Worm (Caenorhabditis elegans) whole organism, L3 larva: ENCODE results near the gene F53G2.13.

ENCODE experiments used
- R02D3.7 ChIP-seq: fragments of 150-350 bp; optimal IDR thresholded peaks from 2 replicates; lab custom pipeline; 2014; ENCODE audit warnings: missing biosample characterization, missing genetic modification characterization
- ZK546.5 ChIP-seq: sonication (generic microtip); optimal IDR thresholded peaks from 2 replicates; lab custom pipeline; 2017; ENCODE audit warnings: missing biosample characterization, missing genetic modification characterization
- aly-2 ChIP-seq: fragments of 150-350 bp; optimal IDR thresholded peaks from 2 replicates; lab custom pipeline; 2014; ENCODE audit warnings: missing biosample characterization, missing genetic modification characterization
- ama-1 ChIP-seq: fragments of 150-350 bp; optimal IDR thresholded peaks from 2 replicates; lab custom pipeline; 2018
- ceh-16 ChIP-seq: sonication (generic microtip); optimal IDR thresholded peaks from 2 replicates; lab custom pipeline; 2017; ENCODE audit warnings: missing biosample characterization, missing genetic modification characterization
- ceh-28 ChIP-seq: fragments of 150-350 bp; optimal IDR thresholded peaks from 2 replicates; lab custom pipeline; 2014; ENCODE audit warnings: missing biosample characterization, missing genetic modification reagents, missing genetic modification characterization
- ceh-82 ChIP-seq: fragments of 150-350 bp; optimal IDR thresholded peaks from 2 replicates; lab custom pipeline; 2014; ENCODE audit warnings: missing biosample characterization, missing genetic modification characterization
- ceh-9 ChIP-seq: sonication (generic microtip); optimal IDR thresholded peaks from 2 replicates; lab custom pipeline; 2018; ENCODE audit warnings: missing biosample characterization, missing genetic modification characterization
- daf-12 ChIP-seq: fragments of 150-350 bp; optimal IDR thresholded peaks from 2 replicates; lab custom pipeline; 2014; ENCODE audit warnings: missing biosample characterization, missing genetic modification reagents, missing genetic modification characterization
- egl-27 ChIP-seq: sonication (generic microtip); optimal IDR thresholded peaks from 4 replicates; lab custom pipeline; 2017; ENCODE audit warnings: missing biosample characterization, missing genetic modification reagents, missing genetic modification characterization
- egl-5 ChIP-seq: fragments of 150-350 bp; optimal IDR thresholded peaks from 2 replicates; lab custom pipeline; 2017; ENCODE audit warnings: missing biosample characterization, missing genetic modification reagents, missing genetic modification characterization, inconsistent platforms
- elt-1 ChIP-seq: fragments of 150-350 bp; optimal IDR thresholded peaks from 2 replicates; lab custom pipeline; 2014; ENCODE audit warnings: missing biosample characterization, missing genetic modification characterization
- elt-2 ChIP-seq: sonication (generic microtip); optimal IDR thresholded peaks from 2 replicates; lab custom pipeline; 2016; ENCODE audit warnings: missing genetic modification reagents, mild to moderate bottlenecking, missing genetic modification characterization, missing compliant biosample characterization
- elt-3 ChIP-seq, 3 experiments: fragments of 150-350 bp in 1 of 3; sonication (generic microtip) in 2 of 3; optimal IDR thresholded peaks; 2 replicates in 2 of 3; 4 replicates in 1 of 3; lab custom pipeline; 2014 to 2017; ENCODE audit warnings: missing biosample characterization in 3 of 3, missing genetic modification characterization in 3 of 3
- fkh-2 ChIP-seq: fragments of 150-350 bp; optimal IDR thresholded peaks from 2 replicates; lab custom pipeline; 2014; ENCODE audit warnings: missing biosample characterization, missing genetic modification reagents, missing genetic modification characterization
- fos-1 ChIP-seq: fragments of 150-350 bp; optimal IDR thresholded peaks from 2 replicates; lab custom pipeline; 2014; ENCODE audit warnings: missing biosample characterization, missing genetic modification characterization
- hmg-11 ChIP-seq: sonication (generic microtip); optimal IDR thresholded peaks from 2 replicates; lab custom pipeline; 2016; ENCODE audit warnings: missing genetic modification characterization, missing compliant biosample characterization
- lin-15B ChIP-seq: fragments of 150-350 bp; optimal IDR thresholded peaks from 2 replicates; lab custom pipeline; 2014; ENCODE audit warnings: missing biosample characterization, missing genetic modification characterization
- lin-39 ChIP-seq: fragments of 150-350 bp; optimal IDR thresholded peaks from 2 replicates; lab custom pipeline; 2018; ENCODE audit warnings: missing biosample characterization, missing genetic modification reagents, missing genetic modification characterization
- lsy-12 ChIP-seq: sonication (generic microtip); optimal IDR thresholded peaks from 2 replicates; lab custom pipeline; 2016; ENCODE audit warnings: mild to moderate bottlenecking, missing genetic modification characterization, missing compliant biosample characterization
- mml-1 ChIP-seq: fragments of 150-350 bp; sonication (generic microtip); optimal IDR thresholded peaks from 3 replicates; lab custom pipeline; 2014; ENCODE audit warnings: missing biosample characterization, missing genetic modification characterization
- nfya-1 ChIP-seq: sonication (generic microtip); optimal IDR thresholded peaks from 2 replicates; lab custom pipeline; 2017; ENCODE audit warnings: missing genetic modification characterization, mild to moderate bottlenecking, missing compliant biosample characterization, antibody characterized with exemption, moderate library complexity; ENCODE audit not compliant: insufficient read depth
- nhr-11 ChIP-seq: fragments of 150-350 bp; optimal IDR thresholded peaks from 2 replicates; lab custom pipeline; 2014; ENCODE audit warnings: missing biosample characterization, missing genetic modification characterization
- nhr-23 ChIP-seq: fragments of 150-350 bp; optimal IDR thresholded peaks from 2 replicates; lab custom pipeline; 2014; ENCODE audit warnings: missing biosample characterization, missing genetic modification reagents, missing genetic modification characterization
- nhr-237 ChIP-seq: fragments of 150-350 bp; optimal IDR thresholded peaks from 2 replicates; lab custom pipeline; 2014; ENCODE audit warnings: missing biosample characterization, missing genetic modification characterization
- nhr-25 ChIP-seq: sonication (generic microtip); optimal IDR thresholded peaks from 2 replicates; lab custom pipeline; 2017; ENCODE audit warnings: missing biosample characterization, missing genetic modification characterization
- nhr-28 ChIP-seq: fragments of 150-350 bp; optimal IDR thresholded peaks from 2 replicates; lab custom pipeline; 2014; ENCODE audit warnings: missing biosample characterization, missing genetic modification characterization
- nhr-67 ChIP-seq: fragments of 150-350 bp; optimal IDR thresholded peaks from 2 replicates; lab custom pipeline; 2014; ENCODE audit warnings: missing biosample characterization, missing genetic modification characterization
- nhr-76 ChIP-seq: fragments of 150-350 bp; sonication (generic microtip); optimal IDR thresholded peaks from 5 replicates; lab custom pipeline; 2014; ENCODE audit warnings: missing biosample characterization, missing genetic modification characterization
- nhr-77 ChIP-seq: fragments of 150-350 bp; optimal IDR thresholded peaks from 2 replicates; lab custom pipeline; 2014; ENCODE audit warnings: missing biosample characterization, missing genetic modification characterization
- pha-4 ChIP-seq: fragments of 150-350 bp; optimal IDR thresholded peaks from 2 replicates; lab custom pipeline; 2014; ENCODE audit warnings: missing biosample characterization, missing genetic modification reagents, missing genetic modification characterization
- pqm-1 ChIP-seq: fragments of 150-350 bp; optimal IDR thresholded peaks from 2 replicates; lab custom pipeline; 2017; ENCODE audit warnings: missing biosample characterization, missing genetic modification characterization, inconsistent platforms
- sea-2 ChIP-seq: fragments of 150-350 bp; sonication (generic microtip); optimal IDR thresholded peaks from 4 replicates; lab custom pipeline; 2014; ENCODE audit warnings: missing biosample characterization, missing genetic modification reagents, missing genetic modification characterization
- skn-1 ChIP-seq: fragments of 150-350 bp; optimal IDR thresholded peaks from 2 replicates; lab custom pipeline; 2014; ENCODE audit warnings: missing biosample characterization, missing genetic modification characterization
- snpc-4 ChIP-seq: fragments of 150-350 bp; optimal IDR thresholded peaks from 2 replicates; lab custom pipeline; 2014; ENCODE audit warnings: missing biosample characterization, missing genetic modification characterization
- tbx-2 ChIP-seq: sonication (generic microtip); optimal IDR thresholded peaks from 2 replicates; lab custom pipeline; 2016; ENCODE audit warnings: mild to moderate bottlenecking, missing genetic modification characterization, missing compliant biosample characterization
- unc-62 ChIP-seq: fragments of 150-350 bp; sonication (generic microtip); optimal IDR thresholded peaks from 4 replicates; lab custom pipeline; 2014; ENCODE audit warnings: missing biosample characterization, missing genetic modification reagents, missing genetic modification characterization
- zag-1 ChIP-seq: fragments of 150-350 bp; optimal IDR thresholded peaks from 2 replicates; lab custom pipeline; 2014; ENCODE audit warnings: missing biosample characterization, missing genetic modification characterization
- ztf-11 ChIP-seq: fragments of 150-350 bp; optimal IDR thresholded peaks from 2 replicates; lab custom pipeline; 2014; ENCODE audit warnings: missing biosample characterization, missing genetic modification characterization
- ztf-4 ChIP-seq: fragments of 150-350 bp; optimal IDR thresholded peaks from 2 replicates; lab custom pipeline; 2014; ENCODE audit warnings: missing biosample characterization, missing genetic modification characterization

The F53G2.13 gene

ce11 chrII:2442243-2442642, 41.4 kb upstream of the F53G2.13 start:
- TF ChIP-seq nhr-23 (tag; lab: Kevin White, UChicago) (peak; percentile 29), elt-2 (tag; lab: Kevin White, UChicago) (peak; percentile 53), nhr-25 (tag; lab: Kevin White, UChicago) (peak; percentile 48), ceh-9 (no peak), snpc-4 (tag; lab: Kevin White, UChicago) (no peak)

DNA sequence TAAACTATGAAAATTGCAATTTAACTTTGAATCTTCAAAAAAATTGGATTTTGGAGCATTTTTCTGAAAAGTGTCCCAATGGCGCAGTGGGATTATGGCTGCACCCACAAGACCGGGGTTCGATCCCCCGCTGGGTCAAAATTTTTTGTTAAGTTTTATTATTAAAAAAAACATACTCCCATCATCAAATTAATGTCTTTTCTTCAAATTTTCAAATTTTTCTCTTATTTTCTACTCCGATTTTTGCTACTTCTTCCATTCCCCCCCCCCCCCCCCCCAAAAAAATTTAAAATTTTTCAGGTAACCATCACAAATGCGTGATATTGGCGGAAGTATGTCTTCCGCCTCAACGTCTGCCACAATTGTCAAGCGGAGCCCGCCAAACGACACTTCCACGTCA, 40.6 kb upstream of the F53G2.13 start, which contains the start of gene vab-19:
Gene vab-19, plus strand, starts transcription at position 301 of the 400 bp plus-strand sequence.
- TF ChIP-seq unc-62: no peak
- TF ChIP-seq nhr-77 (tag; lab: Kevin White, UChicago): no peak
- no peak for TF ChIP-seq ama-1 (lab: Kevin White, UChicago)
- TF ChIP-seq aly-2 (tag; lab: Kevin White, UChicago): no peak
- no peak for TF ChIP-seq egl-27 (tag; lab: Kevin White, UChicago)
- TF ChIP-seq skn-1 (tag; lab: Kevin White, UChicago): no peak
- no peak for TF ChIP-seq nhr-25 (tag; lab: Kevin White, UChicago)
- TF ChIP-seq nhr-23 (tag; lab: Kevin White, UChicago): no peak
- TF ChIP-seq mml-1 (tag; lab: Kevin White, UChicago): no peak
- no peak for TF ChIP-seq ceh-16 (tag; lab: Kevin White, UChicago)
- TF ChIP-seq nhr-237: no peak
- TF ChIP-seq nhr-11: no peak
- no peak for TF ChIP-seq hmg-11
- no peak for TF ChIP-seq ceh-9
- TF ChIP-seq pha-4: no peak

DNA sequence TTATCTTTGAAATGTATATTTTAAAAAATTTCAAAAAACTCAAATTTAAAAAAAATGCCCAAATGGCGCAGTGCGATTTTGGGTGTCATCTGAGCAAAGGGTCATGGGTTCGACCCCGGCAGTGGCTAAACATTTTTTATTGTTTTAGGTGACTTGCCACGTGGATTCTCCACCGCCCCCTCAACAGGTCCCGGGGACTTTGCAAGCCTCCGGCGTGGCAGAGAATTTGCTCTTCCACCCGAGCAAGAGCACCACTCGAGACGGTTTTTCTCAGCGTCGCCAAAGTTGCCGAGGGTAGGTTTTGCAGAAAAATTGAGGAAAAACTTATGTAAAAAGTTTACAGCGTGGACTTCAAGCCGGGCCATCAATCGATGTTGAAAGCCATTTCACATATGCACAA, 38.4 kb upstream of the F53G2.13 start:
- TF ChIP-seq sea-2 (GFP tag; lab: Kevin White, UChicago) (no peak), egl-5 (tag; lab: Kevin White, UChicago) (no peak), elt-1 (tag; lab: Kevin White, UChicago) (no peak), tbx-2 (tag; lab: Kevin White, UChicago) (no peak), nhr-67 (no peak), nhr-76 (tag; lab: Kevin White, UChicago) (no peak), R02D3.7 (tag; lab: Kevin White, UChicago) (no peak), aly-2 (tag; lab: Kevin White, UChicago) (no peak)
- TF ChIP-seq, all 47 proteins: peak for 0

- TF ChIP-seq lsy-12: no peak
- TF ChIP-seq unc-62: no peak
- no peak for TF ChIP-seq ceh-9
- TF ChIP-seq ztf-11: no peak
- no peak for TF ChIP-seq daf-12 (tag; lab: Kevin White, UChicago)
- TF ChIP-seq nhr-28 (tag; lab: Kevin White, UChicago): no peak
- TF ChIP-seq snpc-4 (tag; lab: Kevin White, UChicago): no peak
- TF ChIP-seq elt-3 (tag; optimal IDR thresholded peaks at IDR 0.05; lab: Kevin White, UChicago): no peak
- TF ChIP-seq lin-39 (tag; lab: Kevin White, UChicago): no peak
- no peak for TF ChIP-seq nhr-77 (tag; lab: Kevin White, UChicago)
- TF ChIP-seq skn-1 (tag; lab: Kevin White, UChicago): no peak
- no peak for TF ChIP-seq nhr-237
- TF ChIP-seq, all 47 proteins: peak for 0
Observed at ce11 chrII:2446727-2447126, 36.9 kb upstream of the F53G2.13 start.

DNA sequence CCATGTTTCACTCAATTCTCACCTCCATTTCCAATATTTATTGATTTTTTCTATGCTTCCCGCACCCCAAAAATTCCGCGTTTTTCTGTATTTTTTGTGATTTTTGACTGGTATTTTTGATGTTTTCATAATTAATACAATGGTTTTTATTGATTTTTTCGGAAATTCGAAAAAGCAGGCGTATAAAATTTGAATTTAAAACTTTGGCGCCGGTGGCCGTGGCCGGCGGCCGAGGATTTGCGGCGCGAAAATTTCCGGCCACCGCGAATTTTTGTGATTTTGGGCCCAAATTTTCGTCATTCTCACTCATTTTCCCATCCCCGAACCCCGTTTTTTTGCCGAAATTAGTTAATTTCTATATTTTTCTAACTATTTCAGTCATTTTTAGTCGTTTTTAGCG, 32.6 kb upstream of the F53G2.13 start:
- TF ChIP-seq skn-1 (tag; lab: Kevin White, UChicago) (no peak), nhr-23 (tag; lab: Kevin White, UChicago) (peak; percentile 26), elt-2 (tag; lab: Kevin White, UChicago) (peak; percentile 1), ztf-4 (tag; lab: Kevin White, UChicago) (no peak), unc-62 (no peak), sea-2 (GFP tag; lab: Kevin White, UChicago) (no peak), nhr-77 (tag; lab: Kevin White, UChicago) (no peak), lin-15B (tag; lab: Kevin White, UChicago) (peak; percentile 9), ceh-82 (tag; lab: Kevin White, UChicago) (no peak), ceh-28 (tag; lab: Kevin White, UChicago) (peak; percentile 60), pha-4 (peak; percentile 9), hmg-11 (peak; percentile 28), lin-39 (tag; lab: Kevin White, UChicago) (no peak), nhr-76 (tag; lab: Kevin White, UChicago) (no peak), nhr-67 (no peak), daf-12 (tag; lab: Kevin White, UChicago) (no peak), zag-1 (tag; lab: Kevin White, UChicago) (no peak), fos-1 (tag; lab: Kevin White, UChicago) (no peak), elt-1 (tag; lab: Kevin White, UChicago) (no peak), fkh-2 (tag; lab: Kevin White, UChicago) (no peak), snpc-4 (tag; lab: Kevin White, UChicago) (peak; percentile 24), pqm-1 (tag; lab: Kevin White, UChicago) (no peak), ZK546.5 (tag; lab: Kevin White, UChicago) (no peak), R02D3.7 (tag; lab: Kevin White, UChicago) (no peak), tbx-2 (tag; lab: Kevin White, UChicago) (no peak), nfya-1 (peak; percentile 45)
